Worm (Caenorhabditis elegans) whole organism, L3 larva: Measurements from ENCODE around the gene W04B5.8.
A peak's percentile ranks its signal among the peaks of the same experiment; 100 is the strongest.
"Not testable (repeated sequence)": the region's sequence is repeated elsewhere in the genome, so short reads cannot be mapped to it uniquely, and the experiment has no call there.

Experiments used
- ZK546.5 ChIP-seq: sonication (generic microtip); optimal IDR thresholded peaks from 2 replicates; lab custom pipeline; 2017; ENCODE audit warnings: missing biosample characterization, missing genetic modification characterization
- ama-1 ChIP-seq: fragments of 150-350 bp; optimal IDR thresholded peaks from 2 replicates; lab custom pipeline; 2018
- ceh-28 ChIP-seq: fragments of 150-350 bp; optimal IDR thresholded peaks from 2 replicates; lab custom pipeline; 2014; ENCODE audit warnings: missing biosample characterization, missing genetic modification reagents, missing genetic modification characterization
- ceh-9 ChIP-seq: sonication (generic microtip); optimal IDR thresholded peaks from 2 replicates; lab custom pipeline; 2018; ENCODE audit warnings: missing biosample characterization, missing genetic modification characterization
- egl-27 ChIP-seq: sonication (generic microtip); optimal IDR thresholded peaks from 4 replicates; lab custom pipeline; 2017; ENCODE audit warnings: missing biosample characterization, missing genetic modification reagents, missing genetic modification characterization
- egl-5 ChIP-seq: fragments of 150-350 bp; optimal IDR thresholded peaks from 2 replicates; lab custom pipeline; 2017; ENCODE audit warnings: missing biosample characterization, missing genetic modification reagents, missing genetic modification characterization, inconsistent platforms
- elt-1 ChIP-seq: fragments of 150-350 bp; optimal IDR thresholded peaks from 2 replicates; lab custom pipeline; 2014; ENCODE audit warnings: missing biosample characterization, missing genetic modification characterization
- elt-2 ChIP-seq: sonication (generic microtip); optimal IDR thresholded peaks from 2 replicates; lab custom pipeline; 2016; ENCODE audit warnings: missing genetic modification reagents, mild to moderate bottlenecking, missing genetic modification characterization, missing compliant biosample characterization
- elt-3 ChIP-seq, 3 experiments: fragments of 150-350 bp in 1 of 3; sonication (generic microtip) in 2 of 3; optimal IDR thresholded peaks; 2 replicates in 2 of 3; 4 replicates in 1 of 3; lab custom pipeline; 2014 to 2017; ENCODE audit warnings: missing biosample characterization in 3 of 3, missing genetic modification characterization in 3 of 3
- fkh-10 ChIP-seq: sonication (generic microtip); optimal IDR thresholded peaks from 2 replicates; lab custom pipeline; 2017; ENCODE audit warnings: missing biosample characterization, missing genetic modification reagents, missing genetic modification characterization
- fos-1 ChIP-seq: fragments of 150-350 bp; optimal IDR thresholded peaks from 2 replicates; lab custom pipeline; 2014; ENCODE audit warnings: missing biosample characterization, missing genetic modification characterization
- lin-15B ChIP-seq: fragments of 150-350 bp; optimal IDR thresholded peaks from 2 replicates; lab custom pipeline; 2014; ENCODE audit warnings: missing biosample characterization, missing genetic modification characterization
- lin-39 ChIP-seq: fragments of 150-350 bp; optimal IDR thresholded peaks from 2 replicates; lab custom pipeline; 2018; ENCODE audit warnings: missing biosample characterization, missing genetic modification reagents, missing genetic modification characterization
- lsy-12 ChIP-seq: sonication (generic microtip); optimal IDR thresholded peaks from 2 replicates; lab custom pipeline; 2016; ENCODE audit warnings: mild to moderate bottlenecking, missing genetic modification characterization, missing compliant biosample characterization
- mdl-1 ChIP-seq: fragments of 150-350 bp; optimal IDR thresholded peaks from 2 replicates; lab custom pipeline; 2014; ENCODE audit warnings: missing biosample characterization, missing genetic modification characterization
- mml-1 ChIP-seq: fragments of 150-350 bp; sonication (generic microtip); optimal IDR thresholded peaks from 3 replicates; lab custom pipeline; 2014; ENCODE audit warnings: missing biosample characterization, missing genetic modification characterization
- nhr-11 ChIP-seq: fragments of 150-350 bp; optimal IDR thresholded peaks from 2 replicates; lab custom pipeline; 2014; ENCODE audit warnings: missing biosample characterization, missing genetic modification characterization
- nhr-23 ChIP-seq: fragments of 150-350 bp; optimal IDR thresholded peaks from 2 replicates; lab custom pipeline; 2014; ENCODE audit warnings: missing biosample characterization, missing genetic modification reagents, missing genetic modification characterization
- nhr-237 ChIP-seq: fragments of 150-350 bp; optimal IDR thresholded peaks from 2 replicates; lab custom pipeline; 2014; ENCODE audit warnings: missing biosample characterization, missing genetic modification characterization
- nhr-43 ChIP-seq: sonication (generic microtip); optimal IDR thresholded peaks from 2 replicates; lab custom pipeline; 2016; ENCODE audit warnings: mild to moderate bottlenecking, missing genetic modification characterization, missing compliant biosample characterization; ENCODE audit not compliant: poor library complexity, severe bottlenecking
- nhr-67 ChIP-seq: fragments of 150-350 bp; optimal IDR thresholded peaks from 2 replicates; lab custom pipeline; 2014; ENCODE audit warnings: missing biosample characterization, missing genetic modification characterization
- nhr-76 ChIP-seq: fragments of 150-350 bp; sonication (generic microtip); optimal IDR thresholded peaks from 5 replicates; lab custom pipeline; 2014; ENCODE audit warnings: missing biosample characterization, missing genetic modification characterization
- pha-4 ChIP-seq: fragments of 150-350 bp; optimal IDR thresholded peaks from 2 replicates; lab custom pipeline; 2014; ENCODE audit warnings: missing biosample characterization, missing genetic modification reagents, missing genetic modification characterization
- pqm-1 ChIP-seq: fragments of 150-350 bp; optimal IDR thresholded peaks from 2 replicates; lab custom pipeline; 2017; ENCODE audit warnings: missing biosample characterization, missing genetic modification characterization, inconsistent platforms
- skn-1 ChIP-seq: fragments of 150-350 bp; optimal IDR thresholded peaks from 2 replicates; lab custom pipeline; 2014; ENCODE audit warnings: missing biosample characterization, missing genetic modification characterization
- tbx-2 ChIP-seq: sonication (generic microtip); optimal IDR thresholded peaks from 2 replicates; lab custom pipeline; 2016; ENCODE audit warnings: mild to moderate bottlenecking, missing genetic modification characterization, missing compliant biosample characterization
- unc-39 ChIP-seq: sonication (generic microtip); optimal IDR thresholded peaks from 4 replicates; lab custom pipeline; 2017; ENCODE audit warnings: missing biosample characterization, missing genetic modification characterization
- unc-62 ChIP-seq: fragments of 150-350 bp; sonication (generic microtip); optimal IDR thresholded peaks from 4 replicates; lab custom pipeline; 2014; ENCODE audit warnings: missing biosample characterization, missing genetic modification reagents, missing genetic modification characterization
- zag-1 ChIP-seq: fragments of 150-350 bp; optimal IDR thresholded peaks from 2 replicates; lab custom pipeline; 2014; ENCODE audit warnings: missing biosample characterization, missing genetic modification characterization
- ztf-11 ChIP-seq: fragments of 150-350 bp; optimal IDR thresholded peaks from 2 replicates; lab custom pipeline; 2014; ENCODE audit warnings: missing biosample characterization, missing genetic modification characterization

W04B5.8 gene

DNA sequence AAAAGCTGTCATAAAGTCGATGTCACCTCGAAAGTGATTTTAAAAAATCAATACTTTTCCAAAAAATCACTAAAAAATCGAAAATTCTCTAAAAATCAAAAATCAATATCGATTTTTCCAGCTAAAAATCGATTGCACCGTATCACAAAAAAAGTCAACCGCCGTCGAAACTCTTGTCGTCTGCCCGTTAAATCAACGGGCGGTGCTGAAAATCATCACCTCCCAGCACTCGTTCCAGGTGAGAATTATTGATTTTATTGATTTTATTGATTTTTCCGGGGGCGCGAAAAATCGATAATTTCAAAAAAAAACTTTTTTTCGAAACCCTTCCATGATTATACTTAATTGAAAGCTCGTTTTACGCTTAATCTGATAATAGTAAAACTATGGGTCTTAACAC, 6.6 kb upstream of the W04B5.8 start:
- TF ChIP-seq ceh-28 (tag; lab: Kevin White, UChicago) (peak; percentile 89), pha-4 (tag; lab: Kevin White, UChicago) (no peak)

DNA sequence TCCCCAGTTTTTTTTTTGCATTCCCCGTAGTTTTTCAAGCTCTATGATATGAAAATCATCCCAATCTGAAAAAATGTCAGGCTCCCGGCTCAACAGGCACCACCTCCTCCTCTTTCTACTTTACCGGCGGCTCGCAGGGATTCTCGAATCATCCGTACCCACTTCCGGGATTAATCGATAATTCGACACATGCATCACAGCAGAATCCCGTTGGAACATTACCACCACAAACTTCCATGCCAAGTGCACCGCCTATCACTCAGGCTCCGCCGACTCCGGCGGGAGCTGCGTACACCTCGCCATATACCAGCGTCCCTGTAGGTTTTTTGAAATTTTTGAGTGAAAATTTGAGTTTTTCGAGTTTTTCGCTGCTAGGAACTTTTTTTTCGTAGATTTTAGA, 4.9 kb upstream of the W04B5.8 start:
- TF ChIP-seq ZK546.5 (tag; lab: Kevin White, UChicago) (no peak), lin-39 (tag; lab: Kevin White, UChicago) (no peak), elt-3 (tag; optimal IDR thresholded peaks at IDR 0.05; lab: Kevin White, UChicago) (no peak), lin-15B (tag; lab: Kevin White, UChicago) (no peak), elt-2 (tag; lab: Kevin White, UChicago) (no peak), egl-5 (tag; lab: Kevin White, UChicago) (no peak), nhr-11 (tag; lab: Kevin White, UChicago) (no peak), fkh-10 (GFP tag; lab: Kevin White, UChicago) (no peak), mdl-1 (no peak), nhr-23 (tag; lab: Kevin White, UChicago) (no peak), tbx-2 (no peak), egl-27 (tag; lab: Kevin White, UChicago) (no peak), lsy-12 (tag; lab: Kevin White, UChicago) (no peak), nhr-43 (tag; lab: Kevin White, UChicago) (no peak), unc-39 (tag; lab: Kevin White, UChicago) (no peak), pqm-1 (no peak), fos-1 (no peak)

DNA sequence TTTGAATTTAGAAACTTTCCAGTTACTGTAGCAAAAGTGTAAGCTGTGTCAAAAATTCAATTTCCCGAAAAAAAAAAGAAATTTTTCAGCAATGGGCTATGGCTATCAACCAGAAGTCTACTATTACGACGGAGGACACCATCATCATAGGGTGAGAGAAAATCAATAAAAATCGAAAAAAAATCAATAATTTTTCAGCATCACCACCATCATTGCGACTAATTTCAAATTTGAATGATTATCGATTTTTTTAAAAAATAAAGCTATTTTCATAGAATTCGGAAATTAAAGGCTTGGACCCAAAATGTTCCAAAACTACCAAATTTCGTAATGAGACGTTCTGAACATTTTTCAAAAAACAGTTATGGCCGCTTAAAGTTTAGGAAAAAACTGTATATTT, 2.5 kb upstream of the W04B5.8 start:
- TF ChIP-seq ceh-28 (tag; lab: Kevin White, UChicago) (peak; percentile 78), fos-1 (no peak), zag-1 (tag; lab: Kevin White, UChicago) (no peak), ceh-9 (tag; lab: Kevin White, UChicago) (no peak), nhr-67 (tag; lab: Kevin White, UChicago) (no peak), skn-1 (tag; lab: Kevin White, UChicago) (no peak), unc-39 (tag; lab: Kevin White, UChicago) (no peak)

DNA sequence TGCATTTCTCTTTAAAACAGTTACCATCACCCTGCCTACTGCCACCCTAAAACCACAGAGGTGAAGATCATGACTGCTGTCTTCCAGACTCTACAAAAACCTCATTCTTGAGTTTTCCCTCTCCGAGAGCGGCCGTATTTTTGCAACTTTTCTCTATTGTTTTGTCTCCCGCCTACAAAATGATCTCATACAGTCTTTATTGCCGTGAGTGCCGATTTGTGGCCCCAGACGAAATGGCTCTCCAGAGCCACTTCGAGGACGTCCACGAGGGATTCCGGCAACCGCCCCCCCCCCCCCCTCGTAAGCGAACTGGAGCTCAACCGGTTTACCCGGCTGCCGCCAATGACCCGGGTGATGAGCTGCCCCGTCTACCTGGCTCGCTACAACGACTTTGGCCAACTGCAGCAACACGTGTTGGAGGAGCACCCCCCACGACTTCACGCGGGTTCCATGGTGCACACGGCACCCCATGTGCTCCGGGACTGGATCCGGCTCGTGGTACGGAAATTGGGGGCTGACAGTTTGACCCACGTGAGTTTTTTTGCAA, 1.3 kb upstream of the W04B5.8 start:
- no peak for TF ChIP-seq nhr-76
- TF ChIP-seq ceh-9 (tag; lab: Kevin White, UChicago): no peak

DNA sequence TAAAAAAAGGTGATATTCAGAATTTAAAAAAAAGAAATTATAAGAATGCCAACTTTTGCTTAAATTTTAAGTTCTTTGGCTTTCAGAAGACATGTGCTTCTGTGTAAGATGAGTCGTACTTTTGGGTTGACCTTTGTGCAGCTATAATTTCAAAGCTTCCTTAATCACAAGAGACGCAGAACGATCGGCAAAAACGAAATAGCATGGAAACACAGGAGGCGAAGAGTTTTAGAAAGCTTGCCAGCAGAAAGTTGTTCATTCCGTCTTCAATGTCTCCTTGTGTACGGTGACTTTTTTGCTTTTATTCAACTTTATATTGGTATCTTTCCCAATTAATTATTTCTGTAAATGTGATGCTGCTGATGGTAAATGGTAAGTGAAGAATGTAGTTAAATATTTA, 6.8 kb downstream of the W04B5.8 start:
- TF ChIP-seq lsy-12 (tag; lab: Kevin White, UChicago) (no peak), pha-4 (tag; lab: Kevin White, UChicago) (no peak), mml-1 (tag; lab: Kevin White, UChicago) (no peak), lin-15B (tag; lab: Kevin White, UChicago) (no peak), pqm-1 (no peak), nhr-43 (tag; lab: Kevin White, UChicago) (no peak)

DNA sequence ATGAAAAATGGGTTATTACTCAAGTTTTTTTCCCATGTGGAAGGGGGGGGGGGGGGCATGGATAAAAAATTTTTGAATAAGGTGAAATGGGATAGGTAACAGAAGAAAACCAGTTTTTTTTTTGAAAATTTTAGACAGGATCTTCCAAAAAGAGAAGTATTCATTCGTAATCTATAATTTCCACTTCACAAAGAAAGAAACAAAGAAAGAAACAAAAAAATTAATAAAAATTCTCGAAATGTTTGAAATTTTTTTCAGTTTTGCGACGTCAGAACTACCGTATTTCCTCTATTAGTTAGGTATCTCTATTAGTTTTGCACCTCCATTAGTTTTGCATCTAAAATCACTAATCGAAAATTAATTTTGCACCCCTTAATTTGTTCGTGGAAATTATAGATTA, 9.3 kb downstream of the W04B5.8 start, which contains the start of gene W04B5.6:
Gene W04B5.6, minus strand, starts transcription at position 101 of the 400 bp plus-strand sequence.
- TF ChIP-seq ztf-11 (tag; lab: Kevin White, UChicago); unc-62 (GFP tag; lab: Kevin White, UChicago); nhr-237 (tag; lab: Kevin White, UChicago): not testable (repeated sequence)
- TF ChIP-seq, all 47 proteins: peak for 0; not testable (repeated sequence) for 47

DNA sequence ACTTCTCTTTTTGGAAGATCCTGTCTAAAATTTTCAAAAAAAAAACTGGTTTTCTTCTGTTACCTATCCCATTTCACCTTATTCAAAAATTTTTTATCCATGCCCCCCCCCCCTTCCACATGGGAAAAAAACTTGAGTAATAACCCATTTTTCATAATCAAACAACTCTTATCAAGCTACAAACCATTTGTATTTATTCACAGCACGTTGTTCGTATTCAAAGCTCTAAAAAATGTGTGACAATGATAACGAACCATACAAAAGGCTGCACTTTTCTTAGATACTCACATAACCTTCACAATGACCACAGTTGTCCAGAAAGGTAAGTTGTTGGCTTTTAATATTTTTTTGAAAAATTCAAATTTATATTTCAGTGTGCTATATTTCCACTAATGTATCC, 9.7 kb downstream of the W04B5.8 start, which contains the start of gene E02H9.6:
Gene E02H9.6, plus strand, starts transcription at position 301 of the 400 bp plus-strand sequence.
- TF ChIP-seq elt-1 (tag; lab: Kevin White, UChicago); zag-1 (tag; lab: Kevin White, UChicago); ama-1 (lab: Kevin White, UChicago): not testable (repeated sequence)
